Fruit fly (Drosophila melanogaster) whole organism, wandering third instar larva: Measurements from ENCODE around the gene Tfb5.

Experiments
- CrebA ChIP-seq: fragments of 200-800 bp; sonication (Bioruptor generic); optimal IDR thresholded peaks from 2 replicates; lab custom pipeline; 2016; ENCODE audit warnings: missing biosample characterization, mild to moderate bottlenecking, missing genetic modification characterization, borderline replicate concordance
- Dfd ChIP-seq: fragments of >200 bp; optimal IDR thresholded peaks from 2 replicates; lab custom pipeline; 2017; ENCODE audit warnings: missing biosample characterization, missing genetic modification characterization
- HLH106 ChIP-seq: fragments of 200-800 bp; optimal IDR thresholded peaks from 3 replicates; lab custom pipeline; 2019; ENCODE audit warnings: missing biosample characterization, mild to moderate bottlenecking, missing genetic modification characterization, moderate library complexity
- Hr78 ChIP-seq: fragments of >200 bp; optimal IDR thresholded peaks from 2 replicates; lab custom pipeline; 2017; ENCODE audit warnings: missing biosample characterization, missing genetic modification characterization
- Hr83 ChIP-seq: fragments of 200-300 bp; sonication (Bioruptor generic); optimal IDR thresholded peaks from 2 replicates; lab custom pipeline; 2016; ENCODE audit warnings: missing biosample characterization, mild to moderate bottlenecking, missing genetic modification characterization, moderate library complexity; ENCODE audit not compliant: poor library complexity, severe bottlenecking
- Myc ChIP-seq: fragments of >200 bp; optimal IDR thresholded peaks from 2 replicates; lab custom pipeline; 2017
- br ChIP-seq: fragments of 200-800 bp; sonication (Bioruptor generic); optimal IDR thresholded peaks from 2 replicates; lab custom pipeline; 2016; ENCODE audit warnings: missing biosample characterization, missing genetic modification characterization
- dsf ChIP-seq: sonication (Bioruptor generic); optimal IDR thresholded peaks from 2 replicates; lab custom pipeline; 2016; ENCODE audit warnings: missing biosample characterization, missing genetic modification characterization, borderline replicate concordance
- foxo ChIP-seq, 2 experiments: fragments of 200-800 bp; sonication (Bioruptor generic); optimal IDR thresholded peaks; 2 replicates in 1 of 2; 3 replicates in 1 of 2; lab custom pipeline; 2016 to 2017; ENCODE audit warnings: missing biosample characterization in 2 of 2, missing genetic modification characterization in 2 of 2
- fru ChIP-seq: fragments of 200-800 bp; sonication (Bioruptor generic); optimal IDR thresholded peaks from 3 replicates; lab custom pipeline; 2016; ENCODE audit warnings: missing biosample characterization, mild to moderate bottlenecking, missing genetic modification characterization
- h ChIP-seq: fragments of 200-800 bp; sonication (Bioruptor generic); optimal IDR thresholded peaks from 3 replicates; lab custom pipeline; 2016; ENCODE audit warnings: missing biosample characterization, mild to moderate bottlenecking, missing genetic modification characterization
- pan ChIP-seq: fragments of >200 bp; optimal IDR thresholded peaks from 2 replicates; lab custom pipeline; 2017
- psq ChIP-seq: fragments of 200-800 bp; sonication (Bioruptor generic); optimal IDR thresholded peaks from 3 replicates; lab custom pipeline; 2017; ENCODE audit warnings: missing biosample characterization, mild to moderate bottlenecking, missing genetic modification characterization, moderate library complexity
- usp ChIP-seq: fragments of >200 bp; optimal IDR thresholded peaks from 2 replicates; lab custom pipeline; 2017; ENCODE audit warnings: missing biosample characterization, missing genetic modification characterization

DNA sequence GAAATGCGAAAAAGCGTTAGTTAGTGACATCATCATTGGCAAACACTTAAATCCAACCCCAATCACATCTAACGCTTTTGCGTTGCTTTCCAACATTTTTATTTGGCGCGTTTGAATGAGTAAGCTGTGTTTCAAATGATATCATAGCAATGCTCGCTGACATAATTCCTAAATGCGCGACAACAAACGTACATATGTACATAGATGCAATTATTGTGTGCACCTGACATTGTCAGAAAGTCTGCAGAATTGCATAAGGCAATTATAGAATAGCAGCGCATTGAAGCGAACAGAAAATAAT is 12.4 kb downstream of the Tfb5 start:
- TF ChIP-seq Dfd (GFP tag; lab: Kevin White, UChicago): no peak
- TF ChIP-seq br: no peak
- TF ChIP-seq usp: no peak
- no peak for TF ChIP-seq dsf (GFP tag; lab: Kevin White, UChicago)
- no peak for TF ChIP-seq pan (lab: Kevin White, UChicago)
- no peak for TF ChIP-seq CrebA (GFP tag; lab: Kevin White, UChicago)
- no peak for TF ChIP-seq foxo (GFP tag; optimal IDR thresholded peaks at IDR 0.05; lab: Kevin White, UChicago)
- no peak for TF ChIP-seq h (GFP tag; lab: Kevin White, UChicago)
- TF ChIP-seq fru (GFP tag; lab: Kevin White, UChicago): no peak
- TF ChIP-seq psq (GFP tag; lab: Kevin White, UChicago): no peak
- TF ChIP-seq Hr78 (GFP tag; lab: Kevin White, UChicago): no peak
- no peak for TF ChIP-seq HLH106 (tag; lab: Kevin White, UChicago)
- no peak for TF ChIP-seq Myc (lab: Kevin White, UChicago)
- TF ChIP-seq Hr83 (GFP tag; lab: Kevin White, UChicago): no peak
